Worm (Caenorhabditis elegans) whole organism, early embryonic: ENCODE measurements around the gene Y116A8A.7.
"Not testable (repeated sequence)": the region's sequence is repeated elsewhere in the genome, so short reads cannot be mapped to it uniquely, and the experiment has no call there.

Experiments used
- B0310.2 ChIP-seq: sonication (generic microtip); optimal IDR thresholded peaks from 2 replicates; lab custom pipeline; 2016; ENCODE audit warnings: mild to moderate bottlenecking, missing genetic modification characterization, missing compliant biosample characterization
- aly-1 ChIP-seq: sonication (generic microtip); optimal IDR thresholded peaks from 2 replicates; lab custom pipeline; 2016; ENCODE audit warnings: missing genetic modification characterization, missing compliant biosample characterization
- ama-1 ChIP-seq: fragments of 150-350 bp; optimal IDR thresholded peaks from 2 replicates; lab custom pipeline; 2014
- ceh-13 ChIP-seq: fragments of 200-800 bp; sonication (Bioruptor generic); optimal IDR thresholded peaks from 2 replicates; lab custom pipeline; 2018; ENCODE audit warnings: mild to moderate bottlenecking, missing genetic modification characterization, missing compliant biosample characterization
- ceh-36 ChIP-seq: sonication (generic microtip); optimal IDR thresholded peaks from 2 replicates; lab custom pipeline; 2016; ENCODE audit warnings: missing genetic modification characterization, inconsistent platforms, missing compliant biosample characterization
- ets-7 ChIP-seq: sonication (generic microtip); optimal IDR thresholded peaks from 2 replicates; lab custom pipeline; 2016; ENCODE audit warnings: missing genotype, missing genetic modification characterization, missing compliant biosample characterization
- flt-1 ChIP-seq: fragments of 200-800 bp; sonication (Bioruptor generic); IDR thresholded peaks from 2 replicates; pipeline ENCODE4 v1.3.6; 2022; ENCODE audit warnings: missing genetic modification characterization, missing compliant biosample characterization
- hnd-1 ChIP-seq: sonication (generic microtip); optimal IDR thresholded peaks from 2 replicates; lab custom pipeline; 2016; ENCODE audit warnings: missing genetic modification characterization, missing compliant biosample characterization
- sea-1 ChIP-seq: fragments of 200-800 bp; sonication (Bioruptor generic); conservative IDR thresholded peaks from 2 replicates; pipeline ENCODE4 v1.3.6; 2022; ENCODE audit warnings: missing genetic modification characterization, missing compliant biosample characterization
- tra-4 ChIP-seq: sonication (generic microtip); optimal IDR thresholded peaks from 2 replicates; lab custom pipeline; 2017; ENCODE audit warnings: missing genetic modification characterization, missing compliant biosample characterization

DNA sequence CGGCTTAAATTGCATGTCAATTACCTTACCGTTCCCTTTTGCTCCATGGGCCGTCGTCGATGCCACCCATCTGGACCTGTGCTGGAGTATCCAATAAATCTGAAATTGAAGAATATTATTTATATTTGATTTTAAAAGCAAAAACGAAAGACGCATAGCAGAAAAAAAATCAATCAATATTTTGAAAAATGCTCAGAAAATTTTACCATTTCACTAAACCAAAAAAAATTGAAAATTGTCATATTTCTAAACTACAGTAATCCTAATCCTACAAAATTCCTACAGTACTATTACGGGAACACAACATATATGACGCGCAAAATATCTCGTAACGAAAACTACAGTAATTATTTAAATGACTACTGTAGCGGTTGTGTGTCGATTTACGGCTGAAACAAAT, 12.9 kb downstream of the Y116A8A.7 start, which contains the start of gene Y116A8A.150:
- not testable (repeated sequence) for TF ChIP-seq B0310.2 (tag; lab: Kevin White, UChicago); hnd-1 (tag; lab: Kevin White, UChicago); ets-7 (tag; lab: Kevin White, UChicago); ama-1 (lab: Kevin White, UChicago); ceh-13 (GFP tag; lab: Kevin White, UChicago); ceh-36 (tag; lab: Kevin White, UChicago); flt-1 (GFP tag; lab: Robert Waterston, UW); sea-1 (GFP tag; lab: Robert Waterston, UW); aly-1 (tag; lab: Kevin White, UChicago); tra-4 (tag; lab: Kevin White, UChicago)
